Worm (Caenorhabditis elegans): ENCODE data around the gene F55A11.6.

- TF ChIP-seq mdl-1 (tag; optimal IDR thresholded peaks at IDR 0.05) (no peak), ztf-11 (tag; optimal IDR thresholded peaks at IDR 0.05) (no peak), ama-1 (optimal IDR thresholded peaks at IDR 0.05) (no peak), aly-2 (tag; optimal IDR thresholded peaks at IDR 0.05) (no peak)
Measured at ce11 chrV:11811921-11812320, 35.3 kb downstream of the F55A11.6 start, which contains the start of gene D2023.3.

Data from whole organism, L4 larva.